Fruit fly (Drosophila melanogaster) whole organism, pupa: Measurements from ENCODE around the gene pall.

Experiments used
- CG13204 ChIP-seq: fragments of 200-800 bp; sonication (Bioruptor generic); optimal IDR thresholded peaks from 2 replicates; lab custom pipeline; 2018; ENCODE audit warnings: missing biosample characterization, mild to moderate bottlenecking, missing genetic modification characterization, moderate library complexity
- CG15710 ChIP-seq: fragments of 200-800 bp; sonication (Bioruptor generic); optimal IDR thresholded peaks from 2 replicates; lab custom pipeline; 2018; ENCODE audit warnings: missing biosample characterization, mild to moderate bottlenecking, missing genetic modification characterization, moderate library complexity
- CG17806 ChIP-seq: fragments of 200-800 bp; sonication (Bioruptor generic); optimal IDR thresholded peaks from 2 replicates; lab custom pipeline; 2018; ENCODE audit warnings: missing biosample characterization, mild to moderate bottlenecking, missing genetic modification characterization, moderate library complexity
- rn ChIP-seq: fragments of 200-800 bp; sonication (Bioruptor generic); IDR thresholded peaks from 2 replicates; pipeline ENCODE4 v1.3.6; 2022; ENCODE audit warnings: missing biosample characterization, missing genetic modification characterization

dm6 chr3L:9467267-9467666 lies 20.3 kb downstream of the pall start:
- TF ChIP-seq rn (GFP tag; lab: Robert Waterston, UW) (no peak), CG13204 (no peak), CG15710 (tag; lab: Kevin White, UChicago) (no peak), CG17806 (no peak)
